Fruit fly (Drosophila melanogaster) Kc167 (cell line): ENCODE results near the gene rg.

Source experiments
- Myc ChIP-seq: fragments of >200 bp; optimal IDR thresholded peaks from 2 replicates; lab custom pipeline; 2017; ENCODE audit warnings: missing external identifiers
- Sin3A ChIP-seq: fragments of >200 bp; optimal IDR thresholded peaks from 2 replicates; lab custom pipeline; 2018; ENCODE audit warnings: missing external identifiers
- h ChIP-seq: fragments of >200 bp; optimal IDR thresholded peaks from 3 replicates; lab custom pipeline; 2018; ENCODE audit warnings: missing external identifiers
- insv ChIP-seq: fragments of >200 bp; optimal IDR thresholded peaks from 3 replicates; lab custom pipeline; 2018; ENCODE audit warnings: missing external identifiers
- psq ChIP-seq: fragments of >200 bp; optimal IDR thresholded peaks from 2 replicates; lab custom pipeline; 2017; ENCODE audit warnings: missing external identifiers
- ttk ChIP-seq: sonication (Bioruptor generic); optimal IDR thresholded peaks from 2 replicates; lab custom pipeline; 2017; ENCODE audit warnings: missing external identifiers

- TF ChIP-seq Myc (lab: Kevin White, UChicago) (no peak), psq (no peak), h (lab: Kevin White, UChicago) (no peak), insv (lab: Kevin White, UChicago) (no peak), Sin3A (lab: Kevin White, UChicago) (no peak), ttk (no peak)
Measured at dm6 chrX:5143810-5144209, 58.3 kb downstream of the rg start.
